Worm (Caenorhabditis elegans) whole organism, mixed stage, embryonic: Measurements from ENCODE around the gene chk-2.

Source experiments
- blmp-1 ChIP-seq: fragments of 150-350 bp; optimal IDR thresholded peaks from 2 replicates; lab custom pipeline; 2014; ENCODE audit warnings: missing biosample characterization, missing genetic modification characterization
- elt-3 ChIP-seq: fragments of 150-350 bp; optimal IDR thresholded peaks from 2 replicates; lab custom pipeline; 2014; ENCODE audit warnings: missing biosample characterization, missing genetic modification characterization

DNA sequence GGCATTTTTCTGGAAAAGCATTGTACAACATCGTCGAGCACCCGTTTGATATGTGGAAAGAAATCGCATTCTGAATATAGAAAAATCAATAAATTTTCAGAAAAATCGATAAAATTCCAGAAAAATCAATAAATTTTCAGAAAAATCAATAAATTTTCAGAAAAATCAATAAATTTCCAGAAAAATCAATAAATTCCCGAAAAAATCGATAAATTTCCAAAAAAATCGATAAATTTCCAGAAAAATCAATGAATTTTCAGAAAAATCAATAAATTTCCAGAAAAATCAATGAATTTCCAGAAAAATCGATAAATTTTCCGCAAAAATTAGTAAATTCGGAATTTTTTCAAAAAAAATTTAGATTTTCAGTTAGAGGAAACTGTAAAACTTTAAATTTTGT lies 8.5 kb downstream of the chk-2 start, which contains the start of gene fars-2:
- TF ChIP-seq elt-3 (tag; lab: Kevin White, UChicago): no peak
- no peak for TF ChIP-seq blmp-1
